Fruit fly (Drosophila melanogaster) whole organism, prepupa: ENCODE results near the gene hkb.
A peak's percentile ranks its signal among the peaks of the same experiment; 100 is the strongest.

Experiments used
- Blimp-1 ChIP-seq: fragments of 200-800 bp; sonication (Bioruptor generic); optimal IDR thresholded peaks from 3 replicates; lab custom pipeline; 2017; ENCODE audit warnings: missing biosample characterization, missing genetic modification characterization, mild to moderate bottlenecking, moderate library complexity, missing genetic modification reagents
- CG10631 ChIP-seq: fragments of 200-800 bp; sonication (Bioruptor generic); optimal IDR thresholded peaks from 2 replicates; lab custom pipeline; 2016; ENCODE audit warnings: missing biosample characterization, missing genetic modification characterization
- CG10669 ChIP-seq: fragments of 200-800 bp; sonication (Bioruptor generic); optimal IDR thresholded peaks from 3 replicates; lab custom pipeline; 2018; ENCODE audit warnings: missing biosample characterization, mild to moderate bottlenecking, missing genetic modification characterization, moderate library complexity
- CG11294 ChIP-seq: fragments of 200-800 bp; sonication (Bioruptor generic); IDR thresholded peaks from 2 replicates; pipeline ENCODE4 v1.3.6; 2022; ENCODE audit warnings: missing biosample characterization, missing genetic modification characterization
- CG11762 ChIP-seq: fragments of 200-800 bp; sonication (Bioruptor generic); optimal IDR thresholded peaks from 3 replicates; lab custom pipeline; 2016; ENCODE audit warnings: missing biosample characterization, missing genetic modification characterization; ENCODE audit not compliant: insufficient read depth
- CG15336 ChIP-seq: fragments of 200-800 bp; sonication (Bioruptor generic); IDR thresholded peaks from 2 replicates; pipeline ENCODE4 v1.3.6; 2022; ENCODE audit warnings: missing biosample characterization, missing genetic modification characterization
- CG31627 ChIP-seq: fragments of 200-800 bp; sonication (Bioruptor generic); optimal IDR thresholded peaks from 3 replicates; lab custom pipeline; 2016; ENCODE audit warnings: missing biosample characterization, missing genetic modification characterization
- CG32006 ChIP-seq: fragments of 200-800 bp; sonication (Bioruptor generic); optimal IDR thresholded peaks from 3 replicates; lab custom pipeline; 2017; ENCODE audit warnings: missing biosample characterization, mild to moderate bottlenecking, missing genetic modification characterization
- CG3919 ChIP-seq: fragments of 200-800 bp; sonication (Bioruptor generic); optimal IDR thresholded peaks from 3 replicates; lab custom pipeline; 2016; ENCODE audit warnings: missing biosample characterization, missing genetic modification characterization
- CG4318 ChIP-seq: fragments of 200-800 bp; sonication (Bioruptor generic); optimal IDR thresholded peaks from 3 replicates; lab custom pipeline; 2017; ENCODE audit warnings: missing biosample characterization, mild to moderate bottlenecking, missing genetic modification characterization
- CG6163 ChIP-seq: fragments of 200-800 bp; sonication (Bioruptor generic); IDR thresholded peaks from 3 replicates; pipeline ENCODE4 v1.3.6; 2022; ENCODE audit warnings: missing biosample characterization, missing genetic modification characterization
- CG6792 ChIP-seq: fragments of 200-800 bp; sonication (Bioruptor generic); optimal IDR thresholded peaks from 3 replicates; lab custom pipeline; 2016; ENCODE audit warnings: missing biosample characterization, missing genetic modification characterization
- CG6854 ChIP-seq: fragments of 200-800 bp; sonication (Bioruptor generic); optimal IDR thresholded peaks from 2 replicates; lab custom pipeline; 2017; ENCODE audit warnings: missing biosample characterization, mild to moderate bottlenecking, missing genetic modification characterization
- CG7368 ChIP-seq: fragments of 200-800 bp; sonication (Bioruptor generic); optimal IDR thresholded peaks from 3 replicates; lab custom pipeline; 2016; ENCODE audit warnings: missing biosample characterization, missing genetic modification characterization
- CG8119 ChIP-seq: fragments of 200-800 bp; sonication (Bioruptor generic); IDR thresholded peaks from 3 replicates; pipeline ENCODE4 v1.3.6; 2022; ENCODE audit warnings: missing biosample characterization, missing genetic modification characterization
- CG8319 ChIP-seq: fragments of 200-800 bp; sonication (Bioruptor generic); optimal IDR thresholded peaks from 3 replicates; lab custom pipeline; 2016; ENCODE audit warnings: missing biosample characterization, missing genetic modification characterization
- CG9139 ChIP-seq: fragments of 200-800 bp; sonication (Bioruptor generic); optimal IDR thresholded peaks from 3 replicates; lab custom pipeline; 2017; ENCODE audit warnings: missing biosample characterization, mild to moderate bottlenecking, missing genetic modification characterization
- Eip75B ChIP-seq: fragments of 200-800 bp; sonication (Bioruptor generic); optimal IDR thresholded peaks from 3 replicates; lab custom pipeline; 2016; ENCODE audit warnings: missing biosample characterization, missing genetic modification characterization
- Eip78C ChIP-seq: fragments of 200-800 bp; sonication (Bioruptor generic); peaks from one replicate; lab custom pipeline; 2016; ENCODE audit warnings: missing biosample characterization, missing genetic modification characterization
- Ets21C ChIP-seq: fragments of 200-800 bp; sonication (Bioruptor generic); optimal IDR thresholded peaks from 3 replicates; lab custom pipeline; 2016; ENCODE audit warnings: missing biosample characterization, missing genetic modification characterization
- Gug ChIP-seq: fragments of 200-800 bp; sonication (Bioruptor generic); IDR thresholded peaks from 2 replicates; pipeline ENCODE4 v1.3.6; 2022; ENCODE audit warnings: missing biosample characterization, missing genetic modification characterization
- Hr38 ChIP-seq: sonication (Bioruptor generic); optimal IDR thresholded peaks from 2 replicates; lab custom pipeline; 2016; ENCODE audit warnings: missing biosample characterization, missing genetic modification characterization
- Hr4 ChIP-seq: fragments of 200-800 bp; sonication (Bioruptor generic); optimal IDR thresholded peaks from 3 replicates; lab custom pipeline; 2016; ENCODE audit warnings: missing biosample characterization, missing genetic modification characterization
- Lpt ChIP-seq: fragments of 200-800 bp; sonication (Bioruptor generic); optimal IDR thresholded peaks from 3 replicates; lab custom pipeline; 2016; ENCODE audit warnings: missing biosample characterization, missing genetic modification characterization
- OdsH ChIP-seq: fragments of 200-800 bp; sonication (Bioruptor generic); optimal IDR thresholded peaks from 3 replicates; lab custom pipeline; 2016; ENCODE audit warnings: missing biosample characterization, missing genetic modification characterization
- Sox14 ChIP-seq: fragments of 200-800 bp; sonication (Bioruptor generic); optimal IDR thresholded peaks from 3 replicates; lab custom pipeline; 2016; ENCODE audit warnings: missing biosample characterization, missing genetic modification characterization
- achi ChIP-seq: fragments of 200-800 bp; sonication (Bioruptor generic); optimal IDR thresholded peaks from 3 replicates; lab custom pipeline; 2016; ENCODE audit warnings: missing biosample characterization, missing genetic modification characterization
- acj6 ChIP-seq: fragments of 200-800 bp; sonication (Bioruptor generic); optimal IDR thresholded peaks from 3 replicates; lab custom pipeline; 2016; ENCODE audit warnings: missing biosample characterization, missing genetic modification characterization
- cyc ChIP-seq: fragments of 200-800 bp; sonication (Bioruptor generic); optimal IDR thresholded peaks from 3 replicates; lab custom pipeline; 2016; ENCODE audit warnings: missing biosample characterization, missing genetic modification characterization
- dsx ChIP-seq: fragments of 200-800 bp; optimal IDR thresholded peaks from 3 replicates; lab custom pipeline; 2019; ENCODE audit warnings: missing biosample characterization, mild to moderate bottlenecking, missing genetic modification characterization, moderate library complexity; ENCODE audit not compliant: poor library complexity, severe bottlenecking
- eg ChIP-seq: fragments of 200-800 bp; sonication (Bioruptor generic); IDR thresholded peaks from 3 replicates; pipeline ENCODE4 v1.3.6; 2022; ENCODE audit warnings: missing biosample characterization, missing genetic modification characterization
- fd59A ChIP-seq: fragments of 200-800 bp; sonication (Bioruptor generic); optimal IDR thresholded peaks from 2 replicates; lab custom pipeline; 2017; ENCODE audit warnings: missing biosample characterization, mild to moderate bottlenecking, missing genetic modification characterization, missing genetic modification reagents
- salr ChIP-seq, 2 experiments: fragments of 200-800 bp; sonication (Bioruptor generic); optimal IDR thresholded peaks; 3 replicates each; lab custom pipeline; 2016 to 2018; ENCODE audit warnings: missing biosample characterization in 2 of 2, missing genetic modification characterization in 2 of 2, mild to moderate bottlenecking in 1 of 2
- spab ChIP-seq: fragments of 200-800 bp; sonication (Bioruptor generic); optimal IDR thresholded peaks from 2 replicates; lab custom pipeline; 2017; ENCODE audit warnings: missing biosample characterization, mild to moderate bottlenecking, missing genetic modification characterization, missing genetic modification reagents
- ss ChIP-seq, 2 experiments: fragments of 200-800 bp; sonication (Bioruptor generic); optimal IDR thresholded peaks; 2 replicates in 1 of 2; 3 replicates in 1 of 2; lab custom pipeline; 2017 to 2018; ENCODE audit warnings: mild to moderate bottlenecking in 2 of 2, missing biosample characterization in 2 of 2, missing genetic modification characterization in 2 of 2, moderate library complexity in 1 of 2
- vri ChIP-seq: fragments of 200-800 bp; sonication (Bioruptor generic); optimal IDR thresholded peaks from 3 replicates; lab custom pipeline; 2016; ENCODE audit warnings: missing biosample characterization, mild to moderate bottlenecking, missing genetic modification characterization

Gene hkb

dm6 chr3R:4394654-4395581 lies 48.5 kb upstream of the hkb start (continued):
- TF ChIP-seq cyc (peak; percentile 95), Hr38 (no peak), OdsH (peak; percentile 95), CG10631 (GFP tag; lab: Kevin White, UChicago) (peak; percentile 85), CG31627 (GFP tag; lab: Kevin White, UChicago) (peak; percentile 95), spab (GFP tag; lab: Kevin White, UChicago) (peak; percentile 76), Eip75B (GFP tag; lab: Kevin White, UChicago) (peak; percentile 92), CG10669 (GFP tag; lab: Kevin White, UChicago) (peak; percentile 86), achi (GFP tag; lab: Kevin White, UChicago) (peak; percentile 93), Ets21C (peak; percentile 87), ss (GFP tag; optimal IDR thresholded peaks at IDR 0.05; lab: Kevin White, UChicago) (peak; percentile 68 to 76), CG32006 (GFP tag; lab: Kevin White, UChicago) (peak; percentile 97), CG6854 (GFP tag; lab: Kevin White, UChicago) (peak; percentile 88), Hr4 (GFP tag; lab: Kevin White, UChicago) (peak; percentile 97), eg (GFP tag; lab: Robert Waterston, UW) (peak; percentile 96), vri (peak; percentile 97), CG8119 (GFP tag; lab: Robert Waterston, UW) (peak; percentile 97)
- TF ChIP-seq, all 60 proteins: peak for 59

dm6 chr3R:4394117-4394516 lies 47.7 kb upstream of the hkb start, which contains the start of gene CG34112:
Gene CG34112, minus strand, starts transcription at chr3R:4394259.
- no peak for TF ChIP-seq CG9139 (GFP tag; lab: Kevin White, UChicago)
- TF ChIP-seq CG11762 (GFP tag; lab: Kevin White, UChicago), result no peak
- no peak for TF ChIP-seq Gug (GFP tag; lab: Robert Waterston, UW)
- no peak for TF ChIP-seq CG11294 (GFP tag; lab: Robert Waterston, UW)
- no peak for TF ChIP-seq salr (GFP tag; optimal IDR thresholded peaks at IDR 0.05; lab: Kevin White, UChicago)
- TF ChIP-seq Lpt (GFP tag; lab: Kevin White, UChicago), result no peak
- TF ChIP-seq dsx (GFP tag; lab: Kevin White, UChicago), result no peak
- TF ChIP-seq CG8319, result no peak
- TF ChIP-seq eg (GFP tag; lab: Robert Waterston, UW), result peak; percentile 31; the same call in 1 of the 3 replicates
- no peak for TF ChIP-seq Sox14 (GFP tag; lab: Kevin White, UChicago)
- peak; percentile 38; the same call in 1 of the 2 replicates for TF ChIP-seq CG15336 (GFP tag; lab: Robert Waterston, UW)
- TF ChIP-seq CG7368 (GFP tag; lab: Kevin White, UChicago), result no peak
- no peak for TF ChIP-seq Blimp-1 (GFP tag; lab: Kevin White, UChicago)
- TF ChIP-seq CG3919 (GFP tag; lab: Kevin White, UChicago), result no peak
- peak; percentile 6 for TF ChIP-seq achi (GFP tag; lab: Kevin White, UChicago)
- no peak for TF ChIP-seq Eip78C (GFP tag; lab: Kevin White, UChicago)
- no peak for TF ChIP-seq acj6 (GFP tag; lab: Kevin White, UChicago)
- no peak for TF ChIP-seq CG10631 (GFP tag; lab: Kevin White, UChicago)
- TF ChIP-seq CG32006 (GFP tag; lab: Kevin White, UChicago), result no peak
- peak; percentile 39; the same call in 1 of the 3 replicates for TF ChIP-seq CG8119 (GFP tag; lab: Robert Waterston, UW)
- no peak for TF ChIP-seq fd59A (GFP tag; lab: Kevin White, UChicago)
- peak; percentile 47 for TF ChIP-seq CG6854 (GFP tag; lab: Kevin White, UChicago)
- no peak for TF ChIP-seq Hr38
- peak; percentile 71 for TF ChIP-seq vri
- no peak for TF ChIP-seq OdsH
- 0 out of 3 replicates have a peak, but pooled peaks have one; percentile 15 for TF ChIP-seq CG6163 (GFP tag; lab: Robert Waterston, UW)
- TF ChIP-seq CG4318 (GFP tag; lab: Kevin White, UChicago), result no peak
- TF ChIP-seq CG6792 (GFP tag; lab: Kevin White, UChicago), result no peak
- TF ChIP-seq, all 60 proteins: peak for 7
